Fruit fly (Drosophila melanogaster): ENCODE data around the gene MED30.

The MED30 gene

DNA sequence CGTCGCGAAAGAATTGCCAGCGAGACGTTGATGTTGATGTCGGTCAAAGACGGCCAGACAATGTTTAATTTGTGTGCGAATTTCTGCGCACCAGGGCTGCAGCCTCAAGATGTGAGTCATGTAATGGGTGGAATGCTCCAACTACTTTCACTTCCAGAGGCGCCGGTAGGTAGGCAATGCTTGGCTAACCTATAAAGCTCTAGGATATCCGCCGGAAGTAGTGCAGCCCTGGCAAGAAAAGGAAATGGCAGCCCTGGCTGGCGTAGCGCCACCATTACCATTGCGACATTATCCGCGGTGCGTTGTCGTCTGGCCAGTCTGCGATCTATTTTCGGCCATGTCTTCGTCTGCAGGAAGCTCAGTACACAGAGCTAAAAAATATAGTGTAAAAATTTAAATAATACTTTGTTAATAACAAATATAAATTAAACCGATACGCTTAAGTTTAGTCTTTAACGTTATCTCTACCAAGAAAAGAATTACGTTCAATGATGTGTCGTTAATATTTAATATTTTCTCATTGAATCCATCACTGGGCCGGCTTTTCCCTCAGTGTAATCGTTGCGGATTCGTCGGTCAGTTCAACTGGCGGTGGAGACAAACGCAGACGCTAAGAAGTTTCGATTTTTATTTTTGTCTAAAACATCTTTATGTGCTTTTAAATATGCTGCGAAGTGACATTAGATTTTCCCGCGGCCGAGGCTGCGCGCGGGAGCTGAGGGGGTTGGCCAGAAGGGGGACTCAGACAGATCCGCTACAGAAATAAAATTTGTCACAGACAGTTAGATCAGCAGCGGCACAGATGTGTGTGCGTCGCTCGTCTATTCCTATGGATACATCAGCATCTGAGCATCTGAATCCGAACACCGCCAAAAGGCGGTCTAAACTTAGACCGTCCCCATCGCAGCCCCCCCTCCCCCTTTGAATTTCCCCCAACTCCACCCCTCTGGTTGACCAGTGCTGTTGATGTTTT is 42.0 kb downstream of the MED30 start (continued):
- TF ChIP-seq CG8765 (GFP tag; IDR thresholded peaks at IDR 0.05) (no peak), CG6272 (GFP tag; IDR thresholded peaks at IDR 0.05) (peak; percentile 51), gsb-n (tag; optimal IDR thresholded peaks at IDR 0.05) (peak; percentile 29), tup (GFP tag; optimal IDR thresholded peaks at IDR 0.05) (peak; percentile 30), ab (GFP tag; optimal IDR thresholded peaks at IDR 0.05) (no peak), CG10959 (GFP tag; IDR thresholded peaks at IDR 0.05) (no peak), CG34376 (GFP tag; optimal IDR thresholded peaks at IDR 0.05) (peak; percentile 76), repo (GFP tag; optimal IDR thresholded peaks at IDR 0.05) (peak; percentile 8), GATAe (GFP tag; conservative IDR thresholded peaks at IDR 0.05) (peak; percentile 34; the same call in 1 of the 2 replicates), CG32532 (GFP tag; IDR thresholded peaks at IDR 0.05) (peak; percentile 82), Ptx1 (GFP tag; IDR thresholded peaks at IDR 0.05) (peak; percentile 60; the same call in 1 of the 2 replicates), odd (GFP tag; optimal IDR thresholded peaks at IDR 0.05) (peak; percentile 79), phol (tag; optimal IDR thresholded peaks at IDR 0.05) (peak; percentile 64), unc-4 (GFP tag; IDR thresholded peaks at IDR 0.05; ENCODE audit: partially characterized antibody) (no peak), ara (GFP tag; IDR thresholded peaks at IDR 0.05) (0 out of 2 replicates have a peak, but pooled peaks have one; percentile 57), CG4328 (GFP tag; optimal IDR thresholded peaks at IDR 0.05) (peak; percentile 89), Deaf1 (tag; optimal IDR thresholded peaks at IDR 0.05) (no peak), Eip74EF (GFP tag; optimal IDR thresholded peaks at IDR 0.05) (peak in 1 of 2 experiments; percentile 9), CG10209 (GFP tag; optimal IDR thresholded peaks at IDR 0.05) (peak; percentile 72), CG12299 (tag; optimal IDR thresholded peaks at IDR 0.05) (peak; percentile 72), CG10462 (GFP tag; optimal IDR thresholded peaks at IDR 0.05) (no peak), grau (tag; optimal IDR thresholded peaks at IDR 0.05) (peak; percentile 67), seq (GFP tag; IDR thresholded peaks at IDR 0.05) (peak; percentile 83), row (GFP tag; IDR thresholded peaks at IDR 0.05) (peak; percentile 72), Dek (tag; optimal IDR thresholded peaks at IDR 0.05) (peak; percentile 51), sens (GFP tag) (peak; percentile 83), Ada2b (GFP tag; IDR thresholded peaks at IDR 0.05) (peak; percentile 68), sd (tag; optimal IDR thresholded peaks at IDR 0.05) (peak; percentile 41), ftz-f1 (GFP tag; optimal IDR thresholded peaks at IDR 0.05) (peak; percentile 33), bigmax (GFP tag; optimal IDR thresholded peaks at IDR 0.05) (no peak), sisA (GFP tag; IDR thresholded peaks at IDR 0.05) (peak; percentile 43), Camta (GFP tag; optimal IDR thresholded peaks at IDR 0.05) (peak; percentile 42), unpg (GFP tag; optimal IDR thresholded peaks at IDR 0.05) (peak; percentile 65), CG15514 (GFP tag; optimal IDR thresholded peaks at IDR 0.05) (peak; percentile 56), CG12391 (tag; optimal IDR thresholded peaks at IDR 0.05) (peak; percentile 59), CG17612 (GFP tag; IDR thresholded peaks at IDR 0.05) (peak; percentile 60; the same call in 1 of the 2 replicates), zfh2 (GFP tag; optimal IDR thresholded peaks at IDR 0.05) (peak; percentile 74), cad (GFP tag; optimal IDR thresholded peaks at IDR 0.05) (no peak), fru (optimal IDR thresholded peaks at IDR 0.05) (no peak), en (GFP tag; optimal IDR thresholded peaks at IDR 0.05) (peak; percentile 55), Blimp-1 (GFP tag; optimal IDR thresholded peaks at IDR 0.05) (peak; percentile 44), crc (GFP tag; optimal IDR thresholded peaks at IDR 0.05) (peak; percentile 3), Sox102F (GFP tag; optimal IDR thresholded peaks at IDR 0.05) (peak; percentile 68), inv (GFP tag; IDR thresholded peaks at IDR 0.05; ENCODE audit: partially characterized antibody) (no peak), Spps (tag; optimal IDR thresholded peaks at IDR 0.05) (no peak), pita (GFP tag; optimal IDR thresholded peaks at IDR 0.05) (no peak), CG12744 (GFP tag; optimal IDR thresholded peaks at IDR 0.05) (peak; percentile 44), CG12942 (GFP tag; optimal IDR thresholded peaks at IDR 0.05) (peak; percentile 43)

Data from whole organism, embryonic.